Worm (Caenorhabditis elegans): Measurements from ENCODE around the gene iff-1.

Gene iff-1

ce11 chrIII:9745333-9745897 lies 1.6 kb downstream of the iff-1 start:
- TF ChIP-seq sma-9 (GFP tag; optimal IDR thresholded peaks at IDR 0.05) (no peak), sma-9 (tag; optimal IDR thresholded peaks at IDR 0.05) (no peak), sma-3 (GFP tag; optimal IDR thresholded peaks at IDR 0.05) (no peak), elt-3 (tag; optimal IDR thresholded peaks at IDR 0.05) (no peak), crh-2 (tag; optimal IDR thresholded peaks at IDR 0.05) (no peak), blmp-1 (tag; optimal IDR thresholded peaks at IDR 0.05; ENCODE audit: insufficient read depth) (no peak), nhr-10 (tag; optimal IDR thresholded peaks at IDR 0.05) (no peak), nhr-11 (tag; optimal IDR thresholded peaks at IDR 0.05) (no peak), mdl-1 (tag; optimal IDR thresholded peaks at IDR 0.05) (no peak), Y55F3AM.14 (GFP tag; optimal IDR thresholded peaks at IDR 0.05) (no peak), peb-1 (tag; optimal IDR thresholded peaks at IDR 0.05) (no peak), F13H6.1 (tag; optimal IDR thresholded peaks at IDR 0.05) (no peak), ztf-4 (tag; optimal IDR thresholded peaks at IDR 0.05) (no peak), nhr-6 (tag; optimal IDR thresholded peaks at IDR 0.05) (no peak), nhr-77 (tag; optimal IDR thresholded peaks at IDR 0.05) (no peak)

- TF ChIP-seq sma-9 (GFP tag; optimal IDR thresholded peaks at IDR 0.05): peak; percentile 10
- TF ChIP-seq sma-9 (tag; optimal IDR thresholded peaks at IDR 0.05): no peak
- TF ChIP-seq nhr-21 (tag; optimal IDR thresholded peaks at IDR 0.05): no peak
- peak in 1 of 2 experiments; percentile 16 for TF ChIP-seq lsy-2 (tag; optimal IDR thresholded peaks at IDR 0.05)
- TF ChIP-seq unc-62 (GFP tag; optimal IDR thresholded peaks at IDR 0.05): no peak
- peak; percentile 41 for TF ChIP-seq C34F6.9 (tag; optimal IDR thresholded peaks at IDR 0.05)
- TF ChIP-seq nhr-129 (tag; optimal IDR thresholded peaks at IDR 0.05): peak; percentile 59
- TF ChIP-seq F13H6.1 (tag; optimal IDR thresholded peaks at IDR 0.05): peak; percentile 72
These were observed 2.5 kb downstream of the iff-1 start for ce11 chrIII:9744525-9744924.

- no peak for TF ChIP-seq ztf-11 (tag; optimal IDR thresholded peaks at IDR 0.05)
- TF ChIP-seq C34F6.9 (tag; optimal IDR thresholded peaks at IDR 0.05): no peak
- TF ChIP-seq nhr-77 (tag; optimal IDR thresholded peaks at IDR 0.05): no peak
- no peak for TF ChIP-seq mbf-1 (tag; optimal IDR thresholded peaks at IDR 0.05)
- TF ChIP-seq nhr-25 (tag; optimal IDR thresholded peaks at IDR 0.05): no peak
- TF ChIP-seq mab-5 (tag; optimal IDR thresholded peaks at IDR 0.05): no peak
- no peak for TF ChIP-seq alr-1 (tag; optimal IDR thresholded peaks at IDR 0.05)
- no peak for TF ChIP-seq ZK546.5 (tag; optimal IDR thresholded peaks at IDR 0.05)
- no peak for TF ChIP-seq R02D3.7 (tag; optimal IDR thresholded peaks at IDR 0.05)
- no peak for TF ChIP-seq gmeb-1 (tag; optimal IDR thresholded peaks at IDR 0.05)
These were observed 3.8 kb downstream of the iff-1 start, which contains the start of gene T05G5.1 for ce11 chrIII:9743239-9743638. Gene T05G5.1 (minus strand): TSS chrIII:9743339.

- TF ChIP-seq lsy-2 (tag; optimal IDR thresholded peaks at IDR 0.05): peak in 1 of 2 experiments; percentile 33
- TF ChIP-seq nhr-25 (tag; optimal IDR thresholded peaks at IDR 0.05): no peak
- peak; percentile 31 for TF ChIP-seq nhr-129 (tag; optimal IDR thresholded peaks at IDR 0.05)
- no peak for TF ChIP-seq nhr-21 (tag; optimal IDR thresholded peaks at IDR 0.05)
- TF ChIP-seq ztf-11 (tag; optimal IDR thresholded peaks at IDR 0.05): no peak
- TF ChIP-seq F13H6.1 (tag; optimal IDR thresholded peaks at IDR 0.05): peak; percentile 73
- no peak for TF ChIP-seq nhr-237 (tag; optimal IDR thresholded peaks at IDR 0.05)
- TF ChIP-seq ama-1 (optimal IDR thresholded peaks at IDR 0.05): no peak
- peak; percentile 50 for TF ChIP-seq sma-9 (GFP tag; optimal IDR thresholded peaks at IDR 0.05)
- no peak for TF ChIP-seq sma-9 (tag; optimal IDR thresholded peaks at IDR 0.05)
- peak; percentile 48 for TF ChIP-seq C34F6.9 (tag; optimal IDR thresholded peaks at IDR 0.05)
- no peak for TF ChIP-seq ceh-16 (tag; optimal IDR thresholded peaks at IDR 0.05)
These were observed 5.0 kb downstream of the iff-1 start for ce11 chrIII:9741985-9742384.

ce11 chrIII:9740663-9741062 lies 6.3 kb downstream of the iff-1 start:
- TF ChIP-seq C34F6.9 (tag; optimal IDR thresholded peaks at IDR 0.05) (no peak), lsy-2 (tag; optimal IDR thresholded peaks at IDR 0.05) (peak in 1 of 2 experiments; percentile 28)

- TF ChIP-seq ztf-11 (tag; optimal IDR thresholded peaks at IDR 0.05): no peak
- no peak for TF ChIP-seq ceh-82 (tag; optimal IDR thresholded peaks at IDR 0.05)
- no peak for TF ChIP-seq ZK546.5 (tag; optimal IDR thresholded peaks at IDR 0.05)
These were observed 8.0 kb downstream of the iff-1 start, which contains the start of gene hlh-4 for ce11 chrIII:9738954-9739353. Gene hlh-4 (minus strand): TSS chrIII:9739054.

All from whole organism, L2 larva.